Worm (Caenorhabditis elegans) whole organism, late embryonic: ENCODE measurements around the gene irg-7.
A peak's percentile ranks its signal among the peaks of the same experiment; 100 is the strongest.

Experiments used
- C08G9.2 ChIP-seq: sonication (generic microtip); optimal IDR thresholded peaks from 2 replicates; lab custom pipeline; 2016; ENCODE audit warnings: mild to moderate bottlenecking, missing genetic modification characterization, moderate library complexity, missing compliant biosample characterization
- C38D4.7 ChIP-seq: fragments of 200-800 bp; sonication (Bioruptor generic); optimal IDR thresholded peaks from 2 replicates; lab custom pipeline; 2018; ENCODE audit warnings: mild to moderate bottlenecking, missing genetic modification characterization, moderate library complexity, missing compliant biosample characterization
- K02D7.2 ChIP-seq: sonication (generic microtip); optimal IDR thresholded peaks from 2 replicates; lab custom pipeline; 2017; ENCODE audit warnings: mild to moderate bottlenecking, missing genetic modification characterization, missing compliant biosample characterization
- K09A11.1 ChIP-seq: sonication (generic microtip); optimal IDR thresholded peaks from 2 replicates; lab custom pipeline; 2017; ENCODE audit warnings: antibody characterized with exemption, mild to moderate bottlenecking, missing genetic modification characterization, missing compliant biosample characterization; ENCODE audit not compliant: insufficient read depth
- Y22D7AL.16 ChIP-seq: sonication (generic microtip); optimal IDR thresholded peaks from 2 replicates; lab custom pipeline; 2016; ENCODE audit warnings: missing genetic modification characterization, missing compliant biosample characterization
- ama-1 ChIP-seq: fragments of 150-350 bp; optimal IDR thresholded peaks from 2 replicates; lab custom pipeline; 2014
- ceh-18 ChIP-seq: sonication (generic microtip); optimal IDR thresholded peaks from 2 replicates; lab custom pipeline; 2016; ENCODE audit warnings: missing genetic modification characterization, missing compliant biosample characterization
- ceh-2 ChIP-seq: sonication (generic microtip); optimal IDR thresholded peaks from 2 replicates; lab custom pipeline; 2016; ENCODE audit warnings: missing genotype, missing genetic modification characterization, missing compliant biosample characterization
- ceh-22 ChIP-seq: sonication (generic microtip); optimal IDR thresholded peaks from 2 replicates; lab custom pipeline; 2017; ENCODE audit warnings: missing biosample characterization, missing genetic modification characterization
- ceh-24 ChIP-seq: sonication (generic microtip); optimal IDR thresholded peaks from 2 replicates; lab custom pipeline; 2016; ENCODE audit warnings: mild to moderate bottlenecking, missing genetic modification characterization, missing compliant biosample characterization
- ceh-34 ChIP-seq: sonication (generic microtip); optimal IDR thresholded peaks from 2 replicates; lab custom pipeline; 2016; ENCODE audit warnings: mild to moderate bottlenecking, missing genetic modification characterization, missing compliant biosample characterization
- elt-2 ChIP-seq: sonication (generic microtip); optimal IDR thresholded peaks from 2 replicates; lab custom pipeline; 2016; ENCODE audit warnings: missing genetic modification reagents, missing genetic modification characterization, missing compliant biosample characterization
- elt-4 ChIP-seq: sonication (generic microtip); optimal IDR thresholded peaks from 2 replicates; lab custom pipeline; 2016; ENCODE audit warnings: missing genetic modification characterization, missing compliant biosample characterization
- eyg-1 ChIP-seq: sonication (generic microtip); optimal IDR thresholded peaks from 2 replicates; lab custom pipeline; 2016; ENCODE audit warnings: missing genotype, missing genetic modification characterization, missing compliant biosample characterization
- fax-1 ChIP-seq: sonication (generic microtip); optimal IDR thresholded peaks from 2 replicates; lab custom pipeline; 2016; ENCODE audit warnings: missing genotype, missing genetic modification characterization, missing compliant biosample characterization
- fkh-10 ChIP-seq: fragments of 150-350 bp; optimal IDR thresholded peaks from 2 replicates; lab custom pipeline; 2014; ENCODE audit warnings: missing biosample characterization, missing genetic modification reagents, missing genetic modification characterization
- hlh-6 ChIP-seq: sonication (generic microtip); optimal IDR thresholded peaks from 2 replicates; lab custom pipeline; 2016; ENCODE audit warnings: missing genotype, missing genetic modification characterization, missing compliant biosample characterization
- hlh-8 ChIP-seq: sonication (generic microtip); optimal IDR thresholded peaks from 2 replicates; lab custom pipeline; 2016; ENCODE audit warnings: missing genotype, missing genetic modification characterization, missing compliant biosample characterization
- lim-6 ChIP-seq: sonication (generic microtip); optimal IDR thresholded peaks from 2 replicates; lab custom pipeline; 2016; ENCODE audit warnings: missing genetic modification characterization, missing compliant biosample characterization
- nhr-11 ChIP-seq: fragments of 150-350 bp; optimal IDR thresholded peaks from 2 replicates; lab custom pipeline; 2014; ENCODE audit warnings: missing biosample characterization, missing genetic modification characterization
- nhr-232 ChIP-seq: sonication (generic microtip); optimal IDR thresholded peaks from 2 replicates; lab custom pipeline; 2016; ENCODE audit warnings: missing genetic modification characterization, missing compliant biosample characterization
- odd-2 ChIP-seq: sonication (generic microtip); optimal IDR thresholded peaks from 2 replicates; lab custom pipeline; 2017; ENCODE audit warnings: antibody characterized with exemption, mild to moderate bottlenecking, missing genetic modification characterization, missing compliant biosample characterization
- pag-3 ChIP-seq: sonication (generic microtip); optimal IDR thresholded peaks from 2 replicates; lab custom pipeline; 2016; ENCODE audit warnings: missing compliant biosample characterization, missing genetic modification characterization, borderline replicate concordance
- pat-9 ChIP-seq: fragments of 200-800 bp; sonication (Bioruptor generic); optimal IDR thresholded peaks from 2 replicates; lab custom pipeline; 2018; ENCODE audit warnings: mild to moderate bottlenecking, missing genetic modification characterization, moderate library complexity, missing compliant biosample characterization
- pqm-1 ChIP-seq: sonication (generic microtip); optimal IDR thresholded peaks from 2 replicates; lab custom pipeline; 2016; ENCODE audit warnings: missing genetic modification characterization, missing compliant biosample characterization
- sdc-2 ChIP-seq: sonication (generic microtip); optimal IDR thresholded peaks from 2 replicates; lab custom pipeline; 2016; ENCODE audit warnings: missing genotype, missing genetic modification characterization, missing compliant biosample characterization
- sox-2 ChIP-seq: fragments of 200-800 bp; sonication (Bioruptor generic); IDR thresholded peaks from 2 replicates; pipeline ENCODE4 v1.3.6; 2022; ENCODE audit warnings: missing genetic modification reagents, missing genetic modification characterization, missing compliant biosample characterization
- sox-4 ChIP-seq: sonication (generic microtip); optimal IDR thresholded peaks from 2 replicates; lab custom pipeline; 2017; ENCODE audit warnings: mild to moderate bottlenecking, missing genetic modification characterization, inconsistent platforms, missing compliant biosample characterization
- syd-9 ChIP-seq: sonication (generic microtip); optimal IDR thresholded peaks from 2 replicates; lab custom pipeline; 2016; ENCODE audit warnings: mild to moderate bottlenecking, missing genetic modification characterization, moderate library complexity, missing compliant biosample characterization
- tbx-2 ChIP-seq: sonication (generic microtip); optimal IDR thresholded peaks from 2 replicates; lab custom pipeline; 2016; ENCODE audit warnings: missing genetic modification characterization, missing compliant biosample characterization
- ttx-3 ChIP-seq: sonication (generic microtip); optimal IDR thresholded peaks from 2 replicates; lab custom pipeline; 2016; ENCODE audit warnings: missing genetic modification reagents, missing genetic modification characterization, missing compliant biosample characterization
- unc-55 ChIP-seq: sonication (generic microtip); optimal IDR thresholded peaks from 2 replicates; lab custom pipeline; 2017; ENCODE audit warnings: missing biosample characterization, missing genetic modification reagents, missing genetic modification characterization
- unc-86 ChIP-seq: sonication (generic microtip); optimal IDR thresholded peaks from 2 replicates; lab custom pipeline; 2016; ENCODE audit warnings: missing genetic modification characterization, missing compliant biosample characterization
- zip-5 ChIP-seq: sonication (generic microtip); optimal IDR thresholded peaks from 2 replicates; lab custom pipeline; 2016; ENCODE audit warnings: missing genetic modification characterization, missing compliant biosample characterization

The irg-7 gene

ce11 chrX:3260509-3260908 lies 17.1 kb upstream of the irg-7 start, which contains the start of gene lbp-2:
TSS of gene lbp-2 (plus strand) at chrX:3260610.
- TF ChIP-seq tbx-2 (no peak), sox-4 (tag; lab: Kevin White, UChicago) (no peak)

DNA sequence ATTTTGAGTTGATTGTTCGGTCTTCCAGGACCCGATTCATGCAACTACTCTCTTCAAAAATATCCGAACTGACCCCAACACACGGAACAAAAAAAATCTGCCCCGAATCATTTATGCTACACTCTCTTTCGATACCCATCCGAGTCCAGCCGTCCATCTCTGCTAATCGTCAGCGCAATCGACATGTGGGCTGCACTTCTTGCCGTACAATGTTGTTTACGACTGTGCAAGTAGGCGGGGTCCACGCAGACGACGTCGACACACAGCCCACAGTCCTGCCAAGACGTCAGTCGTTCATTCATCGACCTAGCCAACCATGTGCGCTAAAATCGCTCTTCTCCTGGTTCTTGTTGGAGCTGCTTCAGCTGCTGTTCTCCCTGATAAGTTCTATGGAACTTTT lies 15.4 kb upstream of the irg-7 start, which contains the start of gene lbp-1:
TSS of gene lbp-1 (plus strand) at position 301 of the 400 bp plus-strand sequence.
- TF ChIP-seq fkh-10 (GFP tag; lab: Kevin White, UChicago), result no peak
- TF ChIP-seq pqm-1 (tag; lab: Kevin White, UChicago), result no peak
- TF ChIP-seq K09A11.1 (tag; lab: Kevin White, UChicago), result no peak
- no peak for TF ChIP-seq Y22D7AL.16 (tag; lab: Kevin White, UChicago)
- TF ChIP-seq ceh-22, result no peak
- no peak for TF ChIP-seq C08G9.2 (tag; lab: Kevin White, UChicago)
- no peak for TF ChIP-seq eyg-1 (tag; lab: Kevin White, UChicago)
- no peak for TF ChIP-seq hlh-6

- no peak for TF ChIP-seq syd-9
- TF ChIP-seq unc-55 (GFP tag; lab: Kevin White, UChicago), result peak; percentile 53
- TF ChIP-seq pqm-1 (tag; lab: Kevin White, UChicago), result peak; percentile 39
- peak; percentile 97 for TF ChIP-seq elt-2 (tag; lab: Kevin White, UChicago)
- no peak for TF ChIP-seq sdc-2 (tag; lab: Kevin White, UChicago)
Measured at ce11 chrX:3256784-3257493, 13.5 kb upstream of the irg-7 start, which contains the start of gene lbp-3. TSS of gene lbp-3 (plus strand) at chrX:3257372.

- TF ChIP-seq ceh-18 (tag; lab: Kevin White, UChicago) (no peak), fax-1 (no peak), zip-5 (tag; lab: Kevin White, UChicago) (no peak), sox-2 (no peak), unc-86 (tag; lab: Kevin White, UChicago) (no peak), elt-4 (tag; lab: Kevin White, UChicago) (no peak), ttx-3 (no peak), ceh-34 (no peak), K02D7.2 (tag; lab: Kevin White, UChicago) (no peak), pat-9 (tag; lab: Kevin White, UChicago) (no peak), ceh-2 (no peak), lim-6 (no peak), ama-1 (lab: Kevin White, UChicago) (no peak), C08G9.2 (tag; lab: Kevin White, UChicago) (no peak), ceh-24 (tag; lab: Kevin White, UChicago) (no peak), sdc-2 (tag; lab: Kevin White, UChicago) (no peak)
Measured at ce11 chrX:3252500-3252899, 9.1 kb upstream of the irg-7 start, which contains the start of gene tba-9. TSS of gene tba-9 (plus strand) at chrX:3252800.

DNA sequence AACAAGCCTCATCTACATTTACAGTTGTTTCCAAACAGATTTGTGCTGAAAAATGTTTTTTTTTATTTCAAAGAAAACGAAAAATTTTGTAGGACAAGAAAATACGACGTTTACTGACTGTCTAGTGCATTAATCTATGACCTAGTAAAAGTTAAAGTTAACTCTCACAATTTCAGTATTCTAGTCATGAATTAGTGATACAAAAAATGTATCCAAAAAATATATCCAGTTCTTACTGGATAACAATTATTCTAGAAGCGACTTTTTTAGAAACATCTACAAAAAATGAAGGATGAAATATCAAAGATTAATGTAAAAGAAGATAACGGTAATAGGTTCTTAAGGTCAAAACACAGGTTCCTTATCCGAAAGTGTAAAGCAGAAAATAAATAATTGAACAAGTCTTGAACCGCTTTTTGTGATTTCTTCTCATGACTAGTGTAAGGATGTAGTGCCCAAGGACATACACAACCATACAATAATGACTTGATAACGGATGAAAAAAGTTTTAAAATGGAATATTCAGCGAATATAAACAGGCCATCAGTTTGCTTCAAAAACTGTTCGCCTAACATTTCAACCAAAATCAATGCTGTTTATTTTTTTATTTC lies 7.2 kb upstream of the irg-7 start, which contains the start of gene pqn-37:
TSS of gene pqn-37 (minus strand) at position 51 of the 611 bp plus-strand sequence.
- TF ChIP-seq Y22D7AL.16 (tag; lab: Kevin White, UChicago) (no peak), C38D4.7 (GFP tag; lab: Kevin White, UChicago) (no peak), hlh-8 (no peak)

- TF ChIP-seq pqm-1 (tag; lab: Kevin White, UChicago) (no peak), odd-2 (tag; lab: Kevin White, UChicago) (no peak), pag-3 (no peak), nhr-11 (tag; lab: Kevin White, UChicago) (no peak), nhr-232 (tag; lab: Kevin White, UChicago) (no peak)
- TF ChIP-seq, all 69 proteins: peak for 0
Measured at ce11 chrX:3247768-3248167, 4.3 kb upstream of the irg-7 start.
